Fruit fly (Drosophila melanogaster): ENCODE measurements around the gene CG15535.

CG15535 gene

DNA sequence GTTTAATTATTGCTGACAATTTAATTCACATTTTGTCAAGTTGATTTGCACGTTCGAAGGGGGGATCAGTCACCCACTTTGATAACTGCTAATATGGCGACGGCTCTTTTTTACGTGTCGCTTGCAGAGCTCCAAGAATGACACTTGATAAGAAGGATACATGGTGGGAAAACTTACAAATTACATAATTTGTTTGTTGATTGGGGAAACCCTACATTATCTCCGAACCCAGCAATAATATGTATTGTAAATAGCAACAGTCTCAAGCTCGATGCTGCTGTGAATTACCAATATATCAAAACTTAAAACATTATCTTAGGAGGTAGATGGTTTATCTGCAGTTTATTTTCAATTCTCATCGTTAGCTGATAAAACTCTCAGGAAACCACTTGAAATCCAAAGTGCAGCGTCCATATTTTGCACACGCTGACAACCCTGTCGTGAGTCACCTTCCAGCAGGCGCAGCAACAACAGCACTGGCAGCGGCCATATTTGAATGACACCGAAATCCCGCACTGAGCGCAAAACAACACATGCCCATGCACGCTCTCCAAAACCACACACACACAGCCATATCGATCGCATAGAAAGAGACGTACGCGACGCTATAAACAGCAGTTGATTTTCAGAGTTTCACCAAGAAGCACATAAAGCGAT, 35.4 kb downstream of the CG15535 start (continued):
- TF ChIP-seq CG8089 (GFP tag; optimal IDR thresholded peaks at IDR 0.05) = peak; percentile 97
- peak; percentile 98 for TF ChIP-seq Meics (GFP tag; optimal IDR thresholded peaks at IDR 0.05)
- peak; percentile 82 for TF ChIP-seq chm (GFP tag; IDR thresholded peaks at IDR 0.05)
- peak; percentile 68; the same call in 1 of the 2 replicates for TF ChIP-seq CG11696 (GFP tag; IDR thresholded peaks at IDR 0.05)
- peak; percentile 74; the same call in 1 of the 2 replicates for TF ChIP-seq CG8765 (GFP tag; IDR thresholded peaks at IDR 0.05)
- peak; percentile 95 for TF ChIP-seq dysf (GFP tag; IDR thresholded peaks at IDR 0.05)
- TF ChIP-seq Dbx (GFP tag; IDR thresholded peaks at IDR 0.05) = peak; percentile 86
- peak; percentile 97 for TF ChIP-seq lilli (GFP tag; optimal IDR thresholded peaks at IDR 0.05)
- TF ChIP-seq gfzf (GFP tag; optimal IDR thresholded peaks at IDR 0.05) = peak; percentile 20
- peak; percentile 51 for TF ChIP-seq Dip2 (GFP tag; IDR thresholded peaks at IDR 0.05)
- TF ChIP-seq CG9932 (GFP tag; IDR thresholded peaks at IDR 0.05) = peak; percentile 90
- peak; percentile 54; the same call in 2 of the 3 replicates for TF ChIP-seq CG2199 (GFP tag; IDR thresholded peaks at IDR 0.05)
- peak; percentile 94 for TF ChIP-seq sug (tag; optimal IDR thresholded peaks at IDR 0.05)
- peak; percentile 70 for TF ChIP-seq wek (GFP tag; optimal IDR thresholded peaks at IDR 0.05)
- peak; percentile 98 for TF ChIP-seq Oli (tag; optimal IDR thresholded peaks at IDR 0.05)
- peak; percentile 98 for TF ChIP-seq tio (GFP tag; optimal IDR thresholded peaks at IDR 0.05)
- TF ChIP-seq Stat92E (GFP tag; optimal IDR thresholded peaks at IDR 0.05) = peak in 2 of 3 experiments; percentile 36 to 80
- TF ChIP-seq HLH4C (GFP tag; IDR thresholded peaks at IDR 0.05; ENCODE audit: partially characterized antibody) = no peak
- TF ChIP-seq cas (GFP tag; IDR thresholded peaks at IDR 0.05) = no peak
- no peak for TF ChIP-seq CG34224 (GFP tag; IDR thresholded peaks at IDR 0.05; ENCODE audit: partially characterized antibody)
- peak; percentile 50 for TF ChIP-seq CTCF (GFP tag; optimal IDR thresholded peaks at IDR 0.05)
- TF ChIP-seq CG7928 (GFP tag; optimal IDR thresholded peaks at IDR 0.05) = peak; percentile 75
- TF ChIP-seq dmrt11E (tag; optimal IDR thresholded peaks at IDR 0.05) = peak; percentile 95
- peak; percentile 86 for TF ChIP-seq CG31388 (GFP tag; optimal IDR thresholded peaks at IDR 0.05)
- peak; percentile 97 for TF ChIP-seq CG10209 (GFP tag; optimal IDR thresholded peaks at IDR 0.05)
- peak; percentile 99 for TF ChIP-seq CoRest (tag; optimal IDR thresholded peaks at IDR 0.05)
- TF ChIP-seq scrt (GFP tag; optimal IDR thresholded peaks at IDR 0.05) = peak; percentile 88
- TF ChIP-seq CG2678 (tag; optimal IDR thresholded peaks at IDR 0.05) = peak; percentile 98
- TF ChIP-seq eyg (GFP tag; optimal IDR thresholded peaks at IDR 0.05) = peak; percentile 96
- TF ChIP-seq Blimp-1 (GFP tag; optimal IDR thresholded peaks at IDR 0.05) = peak; percentile 80
- peak; percentile 86 to 94 for TF ChIP-seq bsh (GFP tag; optimal IDR thresholded peaks at IDR 0.05)
- TF ChIP-seq Doc3 (GFP tag; IDR thresholded peaks at IDR 0.05; ENCODE audit: partially characterized antibody) = no peak
- TF ChIP-seq dati (GFP tag; IDR thresholded peaks at IDR 0.05) = peak; percentile 81; the same call in 1 of the 2 replicates
- TF ChIP-seq lmd (GFP tag; IDR thresholded peaks at IDR 0.05) = peak; percentile 95
- TF ChIP-seq sqz (GFP tag; optimal IDR thresholded peaks at IDR 0.05) = peak; percentile 94
- TF ChIP-seq vvl (GFP tag; IDR thresholded peaks at IDR 0.05) = peak; percentile 91
- TF ChIP-seq CG4424 (GFP tag; optimal IDR thresholded peaks at IDR 0.05) = peak; percentile 98
- peak; percentile 91 for TF ChIP-seq Aef1 (GFP tag; IDR thresholded peaks at IDR 0.05)
- no peak for TF ChIP-seq hth (optimal IDR thresholded peaks at IDR 0.05)
- peak; percentile 96 for TF ChIP-seq zfh2 (GFP tag; optimal IDR thresholded peaks at IDR 0.05)
- TF ChIP-seq Rx (GFP tag; IDR thresholded peaks at IDR 0.05) = peak; percentile 83
- peak; percentile 78 for TF ChIP-seq ase (GFP tag; IDR thresholded peaks at IDR 0.05)
- TF ChIP-seq CG16813 (GFP tag; IDR thresholded peaks at IDR 0.05; ENCODE audit: partially characterized antibody) = 0 out of 3 replicates have a peak, but pooled peaks have one; percentile 13
- TF ChIP-seq CG10147 (GFP tag; optimal IDR thresholded peaks at IDR 0.05) = peak; percentile 96
- peak; percentile 92 for TF ChIP-seq Fer1 (GFP tag; optimal IDR thresholded peaks at IDR 0.05)
- TF ChIP-seq CG32772 (GFP tag; IDR thresholded peaks at IDR 0.05) = peak; percentile 86
- peak; percentile 90 for TF ChIP-seq CG6654 (GFP tag; optimal IDR thresholded peaks at IDR 0.05)
- peak; percentile 98 for TF ChIP-seq CHES-1-like (GFP tag; optimal IDR thresholded peaks at IDR 0.05)
- TF ChIP-seq gt (GFP tag; IDR thresholded peaks at IDR 0.05) = peak; percentile 76
- peak; percentile 96 for TF ChIP-seq gem (tag; optimal IDR thresholded peaks at IDR 0.05)

Measured in whole organism, embryonic.